Worm (Caenorhabditis elegans): Measurements from ENCODE around the gene mrps-5.

The mrps-5 gene

DNA sequence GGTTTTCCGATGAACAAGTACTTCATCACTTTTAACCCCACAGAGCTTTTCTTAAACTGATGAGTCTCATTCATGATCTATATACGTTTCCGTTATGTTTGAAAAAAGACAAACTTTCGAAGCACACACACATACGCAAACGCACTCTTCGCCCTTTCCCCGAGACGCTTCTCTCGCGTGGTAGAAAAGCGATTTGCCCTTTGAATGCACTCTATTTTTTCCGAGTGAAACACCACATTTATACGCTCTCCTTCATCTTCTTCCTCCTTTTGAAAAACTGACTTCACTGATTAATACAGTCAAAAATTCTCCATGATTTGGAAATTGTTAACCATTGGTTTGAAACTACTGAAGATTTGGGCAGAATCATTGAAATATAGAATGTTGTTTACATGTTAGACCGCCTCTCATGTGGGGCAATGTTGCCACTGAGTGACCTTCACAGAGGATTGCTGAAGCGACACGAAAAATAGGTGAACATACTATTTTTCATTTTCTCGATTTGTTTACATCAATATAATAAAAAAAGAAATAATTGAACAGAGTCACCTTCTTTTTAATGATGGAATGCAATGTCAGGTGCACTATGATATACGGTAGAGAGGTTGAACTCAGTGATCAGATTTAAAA is 26.8 kb upstream of the mrps-5 start:
- TF ChIP-seq W03F9.2 (tag; optimal IDR thresholded peaks at IDR 0.05) (no peak), dao-5 (tag; optimal IDR thresholded peaks at IDR 0.05) (no peak), him-1 (tag; optimal IDR thresholded peaks at IDR 0.05) (no peak)

DNA sequence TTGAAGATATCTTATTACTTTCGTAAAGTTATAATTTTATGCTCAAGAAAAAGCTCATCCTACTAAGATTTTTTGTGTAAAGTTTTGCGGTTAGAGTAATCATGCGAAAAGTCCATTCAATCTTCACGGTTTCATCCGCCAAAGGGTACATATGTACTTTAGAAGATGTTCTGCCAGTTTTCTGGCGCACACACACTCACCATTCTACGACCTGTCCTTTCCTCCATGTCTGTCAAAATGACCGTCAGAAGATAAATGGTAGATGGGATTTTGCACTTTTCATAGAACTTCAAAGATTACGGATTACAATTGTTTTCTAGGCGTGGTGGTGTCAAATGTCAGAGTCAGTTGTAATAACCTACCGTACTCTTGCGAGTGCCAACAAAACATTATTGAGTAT is 25.8 kb upstream of the mrps-5 start:
- TF ChIP-seq dao-5 (tag; optimal IDR thresholded peaks at IDR 0.05): no peak
- no peak for TF ChIP-seq him-1 (tag; optimal IDR thresholded peaks at IDR 0.05)
- TF ChIP-seq W03F9.2 (tag; optimal IDR thresholded peaks at IDR 0.05): no peak

DNA sequence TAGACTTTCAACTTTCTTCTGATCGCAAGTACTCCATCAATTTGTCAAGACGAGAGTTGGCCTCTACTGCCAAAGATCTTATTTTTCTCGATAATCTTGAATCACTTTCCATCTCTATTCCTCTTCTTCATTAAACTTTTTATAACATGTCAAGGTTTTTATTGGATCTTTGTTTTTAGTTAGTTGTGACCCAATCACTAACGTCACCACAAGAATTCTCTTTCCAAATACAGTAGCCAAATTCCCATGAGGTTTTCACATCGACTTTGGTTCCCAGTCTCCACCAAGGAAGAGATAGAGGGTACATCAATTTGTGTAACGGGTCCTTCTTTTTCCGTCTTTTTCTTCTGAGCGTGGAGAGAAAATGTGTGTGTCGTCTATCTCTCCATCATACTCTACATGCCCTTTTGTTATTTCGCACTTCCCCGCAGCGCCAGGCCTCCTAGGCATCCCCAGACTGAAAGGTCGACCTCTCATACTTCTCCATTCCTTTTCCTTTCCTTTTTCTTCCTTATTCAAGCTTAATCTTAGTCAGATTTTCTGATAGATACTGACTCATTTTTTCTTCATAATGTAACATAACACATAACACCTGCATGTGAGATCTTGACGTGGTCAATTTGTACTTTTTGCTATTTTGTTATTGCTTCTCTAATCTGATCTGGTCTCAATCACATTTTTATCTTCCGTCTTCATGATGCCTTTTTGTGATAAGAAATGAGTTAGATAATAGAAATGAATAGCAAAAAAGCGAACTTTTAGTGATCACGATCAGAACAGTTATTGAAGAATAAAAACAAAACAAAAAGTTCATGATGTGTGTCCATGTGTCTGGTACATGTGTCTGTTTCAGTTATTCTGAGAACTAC is 24.1 kb upstream of the mrps-5 start:
- no peak for TF ChIP-seq him-1 (tag; optimal IDR thresholded peaks at IDR 0.05)

DNA sequence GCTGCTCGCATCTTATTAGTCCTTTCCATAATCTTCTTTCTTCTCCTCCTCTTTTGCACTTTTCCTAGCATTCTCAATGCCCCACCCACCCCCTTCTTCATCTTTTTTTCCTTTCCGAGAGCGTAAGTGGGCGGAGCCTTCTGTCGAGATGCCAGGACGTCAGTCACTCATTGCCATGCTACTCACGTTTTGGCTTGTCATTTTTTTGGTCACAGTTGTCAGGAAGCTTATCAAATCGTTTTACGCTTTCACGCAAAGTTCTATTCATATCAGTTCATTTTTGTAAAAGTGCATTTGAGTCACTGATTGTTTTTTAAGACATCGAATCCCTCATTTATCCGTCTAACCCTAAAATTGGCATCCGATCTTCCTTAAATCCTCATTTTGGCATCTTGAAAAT is 23.3 kb upstream of the mrps-5 start:
- TF ChIP-seq W03F9.2 (tag; optimal IDR thresholded peaks at IDR 0.05) (no peak), him-1 (tag; optimal IDR thresholded peaks at IDR 0.05) (peak; percentile 19)

DNA sequence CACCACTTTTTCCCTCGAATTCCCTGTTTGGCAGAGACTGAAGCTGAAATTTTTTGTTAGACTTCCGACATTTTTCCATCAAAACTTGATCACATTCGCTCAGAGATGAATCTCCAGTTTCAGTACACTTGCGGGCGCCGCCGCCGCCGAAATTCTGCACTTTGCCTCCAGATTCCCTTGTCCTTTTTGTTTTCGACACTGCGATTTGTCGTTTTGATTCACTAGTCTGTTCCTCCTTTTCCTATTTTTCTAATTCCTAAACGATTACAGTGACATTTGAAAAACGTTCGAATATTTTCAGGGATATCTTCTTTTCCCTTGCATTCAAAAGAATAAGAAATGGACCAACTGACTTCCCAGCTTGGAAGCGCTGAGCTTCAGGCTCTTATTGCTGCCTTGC is 22.5 kb upstream of the mrps-5 start, which contains the start of gene F45D3.2:
Gene F45D3.2, plus strand, starts transcription at position 301 of the 400 bp plus-strand sequence.
- TF ChIP-seq him-1 (tag; optimal IDR thresholded peaks at IDR 0.05): no peak
- no peak for TF ChIP-seq W03F9.2 (tag; optimal IDR thresholded peaks at IDR 0.05)
- TF ChIP-seq dao-5 (tag; optimal IDR thresholded peaks at IDR 0.05): no peak

DNA sequence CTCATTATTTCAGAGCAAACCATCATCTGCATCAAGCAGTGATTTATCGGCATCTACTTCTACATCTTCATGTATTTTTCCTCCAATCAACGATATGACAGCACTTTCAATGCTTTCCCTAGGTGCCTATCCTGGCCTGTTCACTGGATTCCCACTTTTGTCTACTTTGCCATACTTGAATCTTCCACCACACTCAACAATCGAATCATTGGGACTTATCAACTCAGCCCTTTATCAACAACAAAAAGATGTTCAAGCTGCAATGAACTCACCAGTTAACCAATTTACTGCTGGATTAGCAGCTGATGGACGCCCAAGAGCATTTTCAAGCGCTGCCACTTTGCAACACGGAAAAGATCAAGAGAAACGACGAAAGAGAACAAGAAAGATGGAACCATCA is 22.1 kb upstream of the mrps-5 start:
- TF ChIP-seq W03F9.2 (tag; optimal IDR thresholded peaks at IDR 0.05): no peak
- TF ChIP-seq him-1 (tag; optimal IDR thresholded peaks at IDR 0.05): no peak
- no peak for TF ChIP-seq dao-5 (tag; optimal IDR thresholded peaks at IDR 0.05)

DNA sequence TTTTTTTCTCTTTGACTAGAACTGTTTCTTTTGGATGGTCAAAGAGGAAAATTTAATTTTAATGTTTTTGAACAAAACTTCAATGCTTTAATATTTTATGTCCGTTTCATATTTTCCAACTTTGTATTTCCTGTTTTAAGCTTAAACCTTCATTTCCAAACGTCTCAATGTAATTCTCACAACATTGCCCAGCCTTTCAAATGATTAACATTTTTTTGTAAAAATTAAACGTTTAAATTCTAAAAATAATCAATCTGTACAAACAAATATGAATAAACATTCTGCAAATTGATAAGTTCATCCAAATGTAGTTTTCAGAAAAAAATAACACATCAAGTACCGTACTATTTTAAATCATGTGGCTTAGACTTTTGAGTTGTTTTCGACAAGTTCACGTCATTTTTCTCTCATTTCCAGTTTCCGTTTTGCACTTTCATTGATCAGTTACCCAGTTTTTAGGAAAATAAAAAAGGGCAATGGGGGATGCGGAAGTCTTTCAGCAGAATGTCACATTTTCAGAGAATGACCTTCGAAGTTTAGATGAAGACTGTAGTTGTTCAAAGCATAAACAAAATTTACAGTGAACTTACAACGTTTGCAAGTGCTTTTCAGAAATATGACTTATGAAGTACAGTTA is 20.5 kb upstream of the mrps-5 start:
- TF ChIP-seq him-1 (tag; optimal IDR thresholded peaks at IDR 0.05) (no peak), W03F9.2 (tag; optimal IDR thresholded peaks at IDR 0.05) (no peak), dao-5 (tag; optimal IDR thresholded peaks at IDR 0.05) (no peak)

DNA sequence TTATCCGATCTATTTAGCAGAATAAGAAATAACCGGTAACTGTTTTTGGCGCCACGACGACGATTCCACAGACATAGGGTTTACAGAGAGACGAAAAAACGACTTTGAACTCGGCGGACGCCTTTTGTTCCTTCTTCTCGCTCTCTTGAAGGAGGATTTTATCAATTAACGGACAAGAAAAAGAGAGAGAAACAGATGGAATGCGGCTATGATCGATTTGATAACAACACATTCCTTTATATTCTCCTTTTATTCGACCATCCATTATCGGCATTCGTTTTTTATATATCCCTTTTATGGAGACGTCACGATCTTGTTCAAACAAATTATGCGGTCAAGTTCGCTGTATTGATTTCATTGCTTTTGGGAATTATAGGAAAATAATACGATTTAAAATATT is 14.5 kb upstream of the mrps-5 start:
- peak; percentile 31 for TF ChIP-seq W03F9.2 (tag; optimal IDR thresholded peaks at IDR 0.05)
- no peak for TF ChIP-seq dao-5 (tag; optimal IDR thresholded peaks at IDR 0.05)

DNA sequence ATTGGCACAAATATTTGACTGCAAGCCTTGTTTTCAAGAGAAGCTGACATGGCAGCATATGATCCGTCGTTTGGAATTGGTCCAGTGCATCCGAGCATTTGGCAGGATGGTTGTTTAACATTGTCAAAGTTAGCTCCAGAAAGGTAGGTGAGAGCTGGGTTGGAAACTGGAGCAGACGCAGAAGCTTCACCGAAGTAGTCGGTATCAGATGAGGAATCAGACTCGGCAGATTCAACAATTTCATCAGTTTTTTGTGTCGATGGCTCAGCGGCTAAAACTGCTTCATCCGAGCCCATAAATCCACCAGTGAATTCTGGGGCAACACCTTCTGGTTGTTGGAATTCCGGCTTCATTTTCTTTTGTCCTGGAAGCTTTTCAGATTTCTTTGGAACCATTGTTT is 13.7 kb upstream of the mrps-5 start:
- TF ChIP-seq him-1 (tag; optimal IDR thresholded peaks at IDR 0.05): no peak
- no peak for TF ChIP-seq W03F9.2 (tag; optimal IDR thresholded peaks at IDR 0.05)
- TF ChIP-seq dao-5 (tag; optimal IDR thresholded peaks at IDR 0.05): no peak

DNA sequence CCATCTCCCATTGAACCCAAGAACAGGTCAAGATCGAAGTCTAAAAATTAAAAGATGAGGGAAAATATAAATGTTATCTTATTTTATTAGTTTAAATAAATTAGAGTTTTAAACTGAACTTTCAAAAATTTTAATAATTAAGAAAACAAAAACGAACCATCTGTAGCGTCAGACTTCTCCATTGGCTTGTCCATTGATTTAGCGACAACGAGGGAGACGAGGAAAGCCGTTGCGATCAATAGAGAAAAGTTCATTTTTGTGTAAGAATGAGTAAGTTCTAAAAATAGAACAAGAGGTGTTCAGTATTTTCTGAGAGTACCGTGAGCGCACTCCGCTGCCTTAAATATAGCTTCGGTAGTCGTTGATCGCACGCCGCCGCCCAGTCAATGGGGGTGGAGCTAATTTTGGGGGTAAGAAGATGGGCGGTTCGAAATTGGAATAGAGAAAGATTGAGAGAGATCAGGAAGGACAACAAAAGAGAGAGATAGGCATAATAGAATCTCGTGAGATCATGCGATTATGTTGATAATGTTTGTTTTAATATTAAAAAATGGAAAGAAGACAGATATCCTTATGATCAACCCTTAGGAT is 13.2 kb upstream of the mrps-5 start, which contains the start of gene F45D3.3:
Gene F45D3.3, minus strand, starts transcription at position 350 of the 591 bp plus-strand sequence.
- TF ChIP-seq W03F9.2 (tag; optimal IDR thresholded peaks at IDR 0.05) (no peak), him-1 (tag; optimal IDR thresholded peaks at IDR 0.05) (no peak), dao-5 (tag; optimal IDR thresholded peaks at IDR 0.05) (no peak)

DNA sequence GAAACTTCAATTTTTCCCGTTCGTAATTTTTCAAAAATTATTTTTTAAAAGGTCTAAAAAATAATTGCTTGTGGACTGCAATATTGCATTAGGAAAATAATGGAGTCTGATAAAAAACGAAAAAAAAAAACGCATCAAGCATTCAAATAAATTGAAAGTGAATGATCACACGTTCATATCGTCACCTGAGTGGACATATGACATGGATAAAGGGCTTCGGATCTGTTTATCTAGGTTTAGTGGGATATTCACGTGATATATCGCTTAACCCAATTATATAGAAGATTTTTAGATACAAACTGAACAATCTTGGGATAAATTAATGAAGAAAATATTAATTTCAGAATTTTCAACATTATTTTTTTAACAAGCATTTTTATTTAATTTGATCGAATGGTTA is 12.5 kb upstream of the mrps-5 start:
- no peak for TF ChIP-seq him-1 (tag; optimal IDR thresholded peaks at IDR 0.05)
- TF ChIP-seq W03F9.2 (tag; optimal IDR thresholded peaks at IDR 0.05): no peak
- no peak for TF ChIP-seq dao-5 (tag; optimal IDR thresholded peaks at IDR 0.05)

DNA sequence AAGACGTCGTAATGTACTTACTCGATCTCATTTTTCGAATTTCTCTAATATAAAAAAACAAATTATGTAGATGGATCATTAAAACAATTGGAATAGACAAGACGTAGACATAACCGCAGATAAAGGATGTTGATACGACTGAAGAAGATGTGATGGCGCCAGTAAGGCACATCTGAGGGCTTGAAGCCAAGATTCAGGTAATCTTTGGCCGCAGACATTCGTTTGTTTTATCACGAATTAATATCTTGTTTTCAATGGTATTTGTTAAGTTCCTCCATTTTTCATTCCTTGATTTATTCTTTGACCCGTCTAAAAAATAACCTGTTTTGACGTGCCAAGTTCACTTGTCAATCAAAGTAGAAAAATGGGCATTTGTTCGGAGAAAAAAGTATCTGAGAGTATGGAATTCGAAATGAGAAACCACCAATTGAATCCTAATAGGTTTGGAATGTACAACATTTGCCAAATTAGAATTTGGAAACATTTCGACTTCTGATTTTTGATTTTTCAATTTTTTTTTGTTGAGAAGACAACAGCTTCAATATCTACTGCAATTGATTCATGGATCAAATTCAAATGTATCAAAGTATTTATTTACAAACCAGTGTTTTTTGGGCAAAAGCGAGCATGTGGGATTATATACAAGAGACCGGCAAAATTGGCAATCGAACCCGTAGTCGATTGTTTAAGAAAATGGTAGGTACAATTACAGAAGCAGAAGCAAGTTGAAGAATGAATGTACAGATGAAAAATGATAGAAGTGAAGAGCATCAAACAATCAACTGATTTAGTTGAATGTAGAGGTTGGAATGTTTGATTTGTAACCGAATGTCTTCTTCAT is 11.4 kb upstream of the mrps-5 start:
- no peak for TF ChIP-seq W03F9.2 (tag; optimal IDR thresholded peaks at IDR 0.05)
- TF ChIP-seq dao-5 (tag; optimal IDR thresholded peaks at IDR 0.05): no peak
- no peak for TF ChIP-seq him-1 (tag; optimal IDR thresholded peaks at IDR 0.05)

DNA sequence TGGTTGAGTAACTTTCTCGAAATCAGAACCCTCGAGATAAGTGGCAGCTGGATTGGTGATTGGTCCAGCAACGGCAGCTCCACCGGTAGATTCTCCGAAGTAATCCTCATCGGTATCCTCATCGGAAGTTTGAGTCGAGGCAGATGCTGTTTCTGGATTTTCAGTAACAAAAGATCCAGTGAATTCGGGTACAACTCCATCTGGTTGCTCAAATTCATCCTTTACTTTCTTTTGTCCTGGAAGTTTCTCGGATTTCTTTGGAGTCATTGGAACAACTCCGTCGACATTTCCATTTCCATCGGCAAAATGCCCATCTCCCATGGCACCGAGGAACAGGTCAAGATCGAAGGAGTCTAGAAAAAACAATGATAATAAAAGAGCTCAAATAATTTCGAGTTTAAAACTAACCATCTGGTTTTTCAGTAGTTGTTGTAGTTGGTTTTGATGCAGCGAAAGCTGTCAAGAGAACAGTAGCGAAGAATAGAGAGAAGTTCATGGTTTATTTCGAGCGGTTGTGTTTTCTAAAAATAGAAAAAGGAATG is 10.5 kb upstream of the mrps-5 start, which contains the start of gene F45D3.4:
Gene F45D3.4, minus strand, starts transcription at position 521 of the 542 bp plus-strand sequence.
- TF ChIP-seq dao-5 (tag; optimal IDR thresholded peaks at IDR 0.05) (no peak), him-1 (tag; optimal IDR thresholded peaks at IDR 0.05) (no peak), W03F9.2 (tag; optimal IDR thresholded peaks at IDR 0.05) (no peak)

All from whole organism, L4/young adult.